Worm (Caenorhabditis elegans) whole organism, early embryonic: ENCODE data around the gene rfp-1.
"Not testable (repeated sequence)": the region's sequence is repeated elsewhere in the genome, so short reads cannot be mapped to it uniquely, and the experiment has no call there.

ENCODE experiments used
- B0310.2 ChIP-seq: sonication (generic microtip); optimal IDR thresholded peaks from 2 replicates; lab custom pipeline; 2016; ENCODE audit warnings: mild to moderate bottlenecking, missing genetic modification characterization, missing compliant biosample characterization
- F13C5.2 ChIP-seq: sonication (generic microtip); optimal IDR thresholded peaks from 2 replicates; lab custom pipeline; 2017; ENCODE audit warnings: mild to moderate bottlenecking, missing genetic modification characterization, inconsistent platforms, missing compliant biosample characterization
- aly-1 ChIP-seq: sonication (generic microtip); optimal IDR thresholded peaks from 2 replicates; lab custom pipeline; 2016; ENCODE audit warnings: missing genetic modification characterization, missing compliant biosample characterization
- ama-1 ChIP-seq: fragments of 150-350 bp; optimal IDR thresholded peaks from 2 replicates; lab custom pipeline; 2014
- ceh-13 ChIP-seq: fragments of 200-800 bp; sonication (Bioruptor generic); optimal IDR thresholded peaks from 2 replicates; lab custom pipeline; 2018; ENCODE audit warnings: mild to moderate bottlenecking, missing genetic modification characterization, missing compliant biosample characterization
- ceh-36 ChIP-seq: sonication (generic microtip); optimal IDR thresholded peaks from 2 replicates; lab custom pipeline; 2016; ENCODE audit warnings: missing genetic modification characterization, inconsistent platforms, missing compliant biosample characterization
- ets-7 ChIP-seq: sonication (generic microtip); optimal IDR thresholded peaks from 2 replicates; lab custom pipeline; 2016; ENCODE audit warnings: missing genotype, missing genetic modification characterization, missing compliant biosample characterization
- flt-1 ChIP-seq: fragments of 200-800 bp; sonication (Bioruptor generic); IDR thresholded peaks from 2 replicates; pipeline ENCODE4 v1.3.6; 2022; ENCODE audit warnings: missing genetic modification characterization, missing compliant biosample characterization
- hmbx-1 ChIP-seq: sonication (generic microtip); optimal IDR thresholded peaks from 2 replicates; lab custom pipeline; 2016; ENCODE audit warnings: mild to moderate bottlenecking, missing genetic modification characterization, missing compliant biosample characterization
- hmg-4 ChIP-seq: fragments of 200-800 bp; sonication (Bioruptor generic); optimal IDR thresholded peaks from 2 replicates; lab custom pipeline; 2018; ENCODE audit warnings: mild to moderate bottlenecking, missing genetic modification characterization, missing compliant biosample characterization
- hnd-1 ChIP-seq: sonication (generic microtip); optimal IDR thresholded peaks from 2 replicates; lab custom pipeline; 2016; ENCODE audit warnings: missing genetic modification characterization, missing compliant biosample characterization
- pes-1 ChIP-seq: fragments of 200-800 bp; sonication (Bioruptor generic); IDR thresholded peaks from 2 replicates; pipeline ENCODE4 v1.3.6; 2022; ENCODE audit warnings: missing genetic modification reagents, missing genetic modification characterization, missing compliant biosample characterization
- scrt-1 ChIP-seq: fragments of 200-800 bp; sonication (Bioruptor generic); IDR thresholded peaks from 2 replicates; pipeline ENCODE4 v1.3.6; 2022; ENCODE audit warnings: missing genetic modification characterization, missing compliant biosample characterization
- sea-1 ChIP-seq: fragments of 200-800 bp; sonication (Bioruptor generic); conservative IDR thresholded peaks from 2 replicates; pipeline ENCODE4 v1.3.6; 2022; ENCODE audit warnings: missing genetic modification characterization, missing compliant biosample characterization
- tbx-11 ChIP-seq: fragments of 200-800 bp; sonication (Bioruptor generic); IDR thresholded peaks from 2 replicates; pipeline ENCODE4 v1.3.6; 2022; ENCODE audit warnings: missing genetic modification characterization, missing compliant biosample characterization
- tbx-37 ChIP-seq: fragments of 200-800 bp; sonication (Bioruptor generic); conservative IDR thresholded peaks from 2 replicates; pipeline ENCODE4 v1.3.6; 2022; ENCODE audit warnings: missing genetic modification reagents, missing genetic modification characterization, missing compliant biosample characterization
- tra-4 ChIP-seq: sonication (generic microtip); optimal IDR thresholded peaks from 2 replicates; lab custom pipeline; 2017; ENCODE audit warnings: missing genetic modification characterization, missing compliant biosample characterization

The rfp-1 gene

ce11 chrIII:8321225-8321624 lies 37.2 kb upstream of the rfp-1 start:
- TF ChIP-seq scrt-1 (GFP tag; lab: Robert Waterston, UW) (no peak), flt-1 (no peak), aly-1 (no peak), ets-7 (tag; lab: Kevin White, UChicago) (no peak), hmbx-1 (no peak), tra-4 (tag; lab: Kevin White, UChicago) (no peak), tbx-37 (no peak), hmg-4 (GFP tag; lab: Kevin White, UChicago) (no peak), ceh-36 (no peak), pes-1 (GFP tag; lab: Robert Waterston, UW) (no peak), sea-1 (GFP tag; lab: Robert Waterston, UW) (no peak)

ce11 chrIII:8322645-8323213 lies 35.7 kb upstream of the rfp-1 start, which contains the start of gene F10E9.1:
Gene F10E9.1 (plus strand): TSS chrIII:8323163.
- TF ChIP-seq ceh-36, result no peak
- TF ChIP-seq ama-1 (lab: Kevin White, UChicago), result no peak
- no peak for TF ChIP-seq sea-1 (GFP tag; lab: Robert Waterston, UW)
- no peak for TF ChIP-seq scrt-1 (GFP tag; lab: Robert Waterston, UW)
- TF ChIP-seq hmg-4 (GFP tag; lab: Kevin White, UChicago), result no peak
- TF ChIP-seq B0310.2 (tag; lab: Kevin White, UChicago), result no peak
- TF ChIP-seq tbx-11 (GFP tag; lab: Robert Waterston, UW), result no peak
- no peak for TF ChIP-seq hmbx-1
- no peak for TF ChIP-seq tra-4 (tag; lab: Kevin White, UChicago)
- no peak for TF ChIP-seq aly-1
- TF ChIP-seq hnd-1 (tag; lab: Kevin White, UChicago), result no peak
- TF ChIP-seq tbx-37, result no peak

- TF ChIP-seq sea-1 (GFP tag; lab: Robert Waterston, UW) (no peak), ets-7 (tag; lab: Kevin White, UChicago) (no peak), pes-1 (GFP tag; lab: Robert Waterston, UW) (no peak), ceh-36 (no peak), aly-1 (no peak), tbx-37 (no peak)
Observed at ce11 chrIII:8324412-8324811, 34.0 kb upstream of the rfp-1 start, which contains the start of gene F10E9.12. Gene F10E9.12 (plus strand): TSS chrIII:8324542.

- TF ChIP-seq sea-1 (GFP tag; lab: Robert Waterston, UW), result no peak
- TF ChIP-seq scrt-1 (GFP tag; lab: Robert Waterston, UW), result no peak
- no peak for TF ChIP-seq aly-1
- no peak for TF ChIP-seq flt-1
- TF ChIP-seq pes-1 (GFP tag; lab: Robert Waterston, UW), result no peak
- no peak for TF ChIP-seq hmg-4 (GFP tag; lab: Kevin White, UChicago)
- no peak for TF ChIP-seq tbx-11 (GFP tag; lab: Robert Waterston, UW)
- no peak for TF ChIP-seq tbx-37
Observed at ce11 chrIII:8325574-8326513, 32.6 kb upstream of the rfp-1 start, which contains the start of gene ZC262.13. Gene ZC262.13 (plus strand): TSS chrIII:8326214.

ce11 chrIII:8331211-8331610 lies 27.2 kb upstream of the rfp-1 start, which contains the start of gene iglr-2:
Gene iglr-2 (minus strand): TSS chrIII:8331311.
- TF ChIP-seq ceh-13 (GFP tag; lab: Kevin White, UChicago) (no peak), hmg-4 (GFP tag; lab: Kevin White, UChicago) (no peak), flt-1 (no peak), tbx-11 (GFP tag; lab: Robert Waterston, UW) (no peak), hmbx-1 (no peak), ceh-36 (no peak), hnd-1 (tag; lab: Kevin White, UChicago) (no peak), F13C5.2 (tag; lab: Kevin White, UChicago) (no peak), scrt-1 (GFP tag; lab: Robert Waterston, UW) (no peak), aly-1 (no peak)

- TF ChIP-seq flt-1 (no peak), ets-7 (tag; lab: Kevin White, UChicago) (no peak), B0310.2 (tag; lab: Kevin White, UChicago) (no peak), tbx-37 (no peak), F13C5.2 (tag; lab: Kevin White, UChicago) (no peak), pes-1 (GFP tag; lab: Robert Waterston, UW) (no peak), hmbx-1 (no peak), ceh-36 (no peak)
Observed at ce11 chrIII:8331779-8332178, 26.6 kb upstream of the rfp-1 start, which contains the start of the genes mrps-18A and ZC262.2. Gene mrps-18A (minus strand): TSS chrIII:8331919. Gene ZC262.2 (plus strand): TSS chrIII:8332062.

- TF ChIP-seq flt-1 (no peak), F13C5.2 (tag; lab: Kevin White, UChicago) (no peak), hmbx-1 (no peak), ama-1 (lab: Kevin White, UChicago) (no peak), ceh-13 (GFP tag; lab: Kevin White, UChicago) (no peak)
Observed at ce11 chrIII:8334432-8334831, 24.0 kb upstream of the rfp-1 start, which contains the start of gene ZC262.4. Gene ZC262.4 (minus strand): TSS chrIII:8334532.

ce11 chrIII:8339372-8339771 lies 19.1 kb upstream of the rfp-1 start, which contains the start of gene clc-28:
Gene clc-28 (minus strand): TSS chrIII:8339472.
- not testable (repeated sequence) for TF ChIP-seq ceh-36; sea-1 (GFP tag; lab: Robert Waterston, UW); scrt-1 (GFP tag; lab: Robert Waterston, UW)
